Worm (Caenorhabditis elegans): ENCODE data around the gene pdzd-8.

Gene pdzd-8

ce11 chrIV:9016477-9016876, 41.2 kb downstream of the pdzd-8 start, which contains the start of gene acc-2:
Gene acc-2, plus strand, starts transcription at chrIV:9016777.
- TF ChIP-seq tab-1 (GFP tag; IDR thresholded peaks at IDR 0.05) (no peak), T22C8.4 (GFP tag; IDR thresholded peaks at IDR 0.05) (no peak), flt-1 (GFP tag; IDR thresholded peaks at IDR 0.05) (no peak), ztf-23 (GFP tag; IDR thresholded peaks at IDR 0.05) (no peak), klf-2 (GFP tag; conservative IDR thresholded peaks at IDR 0.05) (no peak), cog-1 (tag; optimal IDR thresholded peaks at IDR 0.05) (no peak), ref-1 (GFP tag; conservative IDR thresholded peaks at IDR 0.05) (no peak), ztf-29 (GFP tag; IDR thresholded peaks at IDR 0.05) (no peak), med-1 (GFP tag; optimal IDR thresholded peaks at IDR 0.05; ENCODE audit: insufficient read depth) (no peak)

ce11 chrIV:9020840-9021239, 45.5 kb downstream of the pdzd-8 start, which contains the start of gene C53D6.4:
Gene C53D6.4, minus strand, starts transcription at chrIV:9020940.
- TF ChIP-seq ztf-29 (GFP tag; IDR thresholded peaks at IDR 0.05): no peak
- no peak for TF ChIP-seq med-1 (GFP tag; optimal IDR thresholded peaks at IDR 0.05; ENCODE audit: insufficient read depth)
- TF ChIP-seq T22C8.4 (GFP tag; IDR thresholded peaks at IDR 0.05): no peak
- TF ChIP-seq tab-1 (GFP tag; IDR thresholded peaks at IDR 0.05): no peak
- no peak for TF ChIP-seq flt-1 (GFP tag; IDR thresholded peaks at IDR 0.05)
- TF ChIP-seq ref-1 (GFP tag; conservative IDR thresholded peaks at IDR 0.05): no peak
- TF ChIP-seq ztf-23 (GFP tag; IDR thresholded peaks at IDR 0.05): no peak
- TF ChIP-seq klf-2 (GFP tag; conservative IDR thresholded peaks at IDR 0.05): no peak
- TF ChIP-seq cog-1 (tag; optimal IDR thresholded peaks at IDR 0.05): no peak

- TF ChIP-seq tab-1 (GFP tag; IDR thresholded peaks at IDR 0.05): no peak
Observed at ce11 chrIV:9021245-9021779, 46.0 kb downstream of the pdzd-8 start.

ce11 chrIV:9032550-9032949, 57.2 kb downstream of the pdzd-8 start, which contains the start of gene C53D6.6:
Gene C53D6.6, minus strand, starts transcription at chrIV:9032667.
- TF ChIP-seq klf-2 (GFP tag; conservative IDR thresholded peaks at IDR 0.05): no peak
- TF ChIP-seq tab-1 (GFP tag; IDR thresholded peaks at IDR 0.05): no peak
- TF ChIP-seq flt-1 (GFP tag; IDR thresholded peaks at IDR 0.05): no peak
- no peak for TF ChIP-seq cog-1 (tag; optimal IDR thresholded peaks at IDR 0.05)
- TF ChIP-seq med-1 (GFP tag; optimal IDR thresholded peaks at IDR 0.05; ENCODE audit: insufficient read depth): no peak
- no peak for TF ChIP-seq T22C8.4 (GFP tag; IDR thresholded peaks at IDR 0.05)
- TF ChIP-seq ref-1 (GFP tag; conservative IDR thresholded peaks at IDR 0.05): no peak
- TF ChIP-seq ztf-23 (GFP tag; IDR thresholded peaks at IDR 0.05): no peak
- no peak for TF ChIP-seq ztf-29 (GFP tag; IDR thresholded peaks at IDR 0.05)
